Worm (Caenorhabditis elegans) whole organism, young adult: Measurements from ENCODE around the gene C06A1.7.

Experiments
- F10E7.11 ChIP-seq: sonication (generic microtip); optimal IDR thresholded peaks from 2 replicates; lab custom pipeline; 2017; ENCODE audit warnings: mild to moderate bottlenecking, missing genetic modification characterization, moderate library complexity, missing compliant biosample characterization
- F22D6.2 ChIP-seq: sonication (generic microtip); optimal IDR thresholded peaks from 2 replicates; lab custom pipeline; 2016; ENCODE audit warnings: mild to moderate bottlenecking, missing genetic modification characterization, missing compliant biosample characterization
- F33H1.4 ChIP-seq: fragments of 200-800 bp; sonication (Bioruptor generic); IDR thresholded peaks from 2 replicates; pipeline ENCODE4 v1.3.6; 2022; ENCODE audit warnings: missing genetic modification reagents, missing genetic modification characterization, missing compliant biosample characterization
- F52B5.7 ChIP-seq: sonication (generic microtip); optimal IDR thresholded peaks from 2 replicates; lab custom pipeline; 2016; ENCODE audit warnings: mild to moderate bottlenecking, missing genetic modification characterization, missing compliant biosample characterization
- F55B11.4 ChIP-seq: sonication (generic microtip); optimal IDR thresholded peaks from 2 replicates; lab custom pipeline; 2016; ENCODE audit warnings: missing compliant biosample characterization, missing genetic modification characterization, borderline replicate concordance; ENCODE audit not compliant: insufficient read depth
- Y53F4B.3 ChIP-seq: fragments of 200-800 bp; sonication (Bioruptor generic); IDR thresholded peaks from 2 replicates; pipeline ENCODE4 v1.3.6; 2022; ENCODE audit warnings: missing genetic modification reagents, missing genetic modification characterization, missing compliant biosample characterization
- Y53G8AR.9 ChIP-seq: fragments of 200-800 bp; sonication (Bioruptor generic); conservative IDR thresholded peaks from 2 replicates; pipeline ENCODE4 v1.3.6; 2022; ENCODE audit warnings: missing genetic modification reagents, missing genetic modification characterization, missing compliant biosample characterization
- Y79H2A.3 ChIP-seq: fragments of 200-800 bp; sonication (Bioruptor generic); conservative IDR thresholded peaks from 2 replicates; pipeline ENCODE4 v1.3.6; 2022; ENCODE audit warnings: missing genetic modification reagents, missing genetic modification characterization, missing compliant biosample characterization
- ZK185.1 ChIP-seq: sonication (generic microtip); optimal IDR thresholded peaks from 2 replicates; lab custom pipeline; 2016; ENCODE audit warnings: mild to moderate bottlenecking, missing genetic modification characterization, missing compliant biosample characterization; ENCODE audit not compliant: poor library complexity, severe bottlenecking
- akir-1 ChIP-seq: fragments of 200-800 bp; sonication (Bioruptor generic); optimal IDR thresholded peaks from 2 replicates; lab custom pipeline; 2018; ENCODE audit warnings: mild to moderate bottlenecking, missing genetic modification characterization, moderate library complexity, missing compliant biosample characterization
- ama-1 ChIP-seq, 3 experiments: fragments of 150-350 bp in 1 of 3; sonication (generic microtip) in 2 of 3; optimal IDR thresholded peaks; 2 replicates each; lab custom pipeline; 2014 to 2018; ENCODE audit warnings: missing biosample characterization in 2 of 3, missing genetic modification characterization in 2 of 3, missing genetic modification reagents in 2 of 3
- aptf-3 ChIP-seq: fragments of 200-800 bp; sonication (Bioruptor generic); IDR thresholded peaks from 2 replicates; pipeline ENCODE4 v1.3.6; 2022; ENCODE audit warnings: missing genetic modification characterization, missing compliant biosample characterization
- athp-1 ChIP-seq: sonication (generic microtip); optimal IDR thresholded peaks from 2 replicates; lab custom pipeline; 2017; ENCODE audit warnings: mild to moderate bottlenecking, missing genetic modification characterization, missing compliant biosample characterization
- attf-3 ChIP-seq: fragments of 200-800 bp; sonication (Bioruptor generic); conservative IDR thresholded peaks from 2 replicates; pipeline ENCODE4 v1.3.6; 2022; ENCODE audit warnings: missing genetic modification reagents, missing genetic modification characterization, missing compliant biosample characterization
- bed-2 ChIP-seq: fragments of 200-800 bp; sonication (Bioruptor generic); IDR thresholded peaks from 2 replicates; pipeline ENCODE4 v1.3.6; 2022; ENCODE audit warnings: missing genetic modification reagents, missing genetic modification characterization, missing compliant biosample characterization
- cebp-1 ChIP-seq, 2 experiments: fragments of 200-800 bp in 1 of 2; sonication (Bioruptor generic) in 1 of 2; sonication (generic microtip) in 1 of 2; IDR thresholded peaks in 1 of 2; optimal IDR thresholded peaks in 1 of 2; 2 replicates each; pipeline versions ENCODE4 v1.3.6 to Lab custom; 2017 to 2022; ENCODE audit warnings: missing compliant biosample characterization in 2 of 2, missing genetic modification characterization in 2 of 2, mild to moderate bottlenecking in 1 of 2, missing genetic modification reagents in 1 of 2, moderate library complexity in 1 of 2
- ceh-100 ChIP-seq: fragments of 200-800 bp; sonication (Bioruptor generic); IDR thresholded peaks from 2 replicates; pipeline ENCODE4 v1.3.6; 2022; ENCODE audit warnings: missing genetic modification reagents, missing genetic modification characterization, missing compliant biosample characterization
- ceh-91 ChIP-seq: fragments of 200-800 bp; sonication (Bioruptor generic); IDR thresholded peaks from 2 replicates; pipeline ENCODE4 v1.3.6; 2022; ENCODE audit warnings: missing genetic modification reagents, missing genetic modification characterization, missing compliant biosample characterization
- dpl-1 ChIP-seq: fragments of 150-350 bp; optimal IDR thresholded peaks from 2 replicates; lab custom pipeline; 2014; ENCODE audit warnings: missing biosample characterization, missing genetic modification reagents, missing genetic modification characterization
- efl-1 ChIP-seq: fragments of 150-350 bp; optimal IDR thresholded peaks from 2 replicates; lab custom pipeline; 2014; ENCODE audit warnings: missing biosample characterization, missing genetic modification reagents, missing genetic modification characterization
- fkh-3 ChIP-seq: sonication (generic microtip); optimal IDR thresholded peaks from 2 replicates; lab custom pipeline; 2016; ENCODE audit warnings: mild to moderate bottlenecking, missing genetic modification characterization, missing compliant biosample characterization
- lin-54 ChIP-seq: fragments of 200-800 bp; sonication (Bioruptor generic); optimal IDR thresholded peaks from 2 replicates; lab custom pipeline; 2018; ENCODE audit warnings: mild to moderate bottlenecking, missing genetic modification characterization, missing compliant biosample characterization
- lsl-1 ChIP-seq: fragments of 200-800 bp; sonication (Bioruptor generic); optimal IDR thresholded peaks from 2 replicates; lab custom pipeline; 2018; ENCODE audit warnings: mild to moderate bottlenecking, missing genetic modification characterization, moderate library complexity, missing compliant biosample characterization
- madf-10 ChIP-seq: sonication (generic microtip); optimal IDR thresholded peaks from 2 replicates; lab custom pipeline; 2016; ENCODE audit warnings: mild to moderate bottlenecking, missing genetic modification characterization, missing compliant biosample characterization
- madf-6 ChIP-seq: fragments of 200-800 bp; sonication (Bioruptor generic); IDR thresholded peaks from 2 replicates; pipeline ENCODE4 v1.3.6; 2022; ENCODE audit warnings: missing genetic modification reagents, missing genetic modification characterization, missing compliant biosample characterization
- mel-28 ChIP-seq: sonication (generic microtip); optimal IDR thresholded peaks from 2 replicates; lab custom pipeline; 2016; ENCODE audit warnings: borderline replicate concordance, mild to moderate bottlenecking, missing genetic modification characterization, missing compliant biosample characterization
- nfya-2 ChIP-seq: fragments of 200-800 bp; sonication (Bioruptor generic); IDR thresholded peaks from 2 replicates; pipeline ENCODE4 v1.3.6; 2022; ENCODE audit warnings: missing genetic modification reagents, missing genetic modification characterization, missing compliant biosample characterization
- pha-4 ChIP-seq: fragments of 150-350 bp; sonication (generic microtip); optimal IDR thresholded peaks from 2 replicates; lab custom pipeline; 2014; ENCODE audit warnings: missing biosample characterization, missing genetic modification reagents, missing genetic modification characterization
- rcor-1 ChIP-seq: fragments of 200-800 bp; sonication (Bioruptor generic); IDR thresholded peaks from 2 replicates; pipeline ENCODE4 v1.3.6; 2022; ENCODE audit warnings: missing genetic modification reagents, missing genetic modification characterization, missing compliant biosample characterization
- snpc-1.3 ChIP-seq: sonication (generic microtip); optimal IDR thresholded peaks from 2 replicates; lab custom pipeline; 2017; ENCODE audit warnings: missing genetic modification characterization, mild to moderate bottlenecking, missing compliant biosample characterization, antibody characterized with exemption, moderate library complexity, missing genotype, missing genetic modification reagents; ENCODE audit not compliant: insufficient read depth
- tbx-9 ChIP-seq: sonication (generic microtip); optimal IDR thresholded peaks from 2 replicates; lab custom pipeline; 2016; ENCODE audit warnings: borderline replicate concordance, missing genetic modification characterization, inconsistent platforms, missing compliant biosample characterization
- unc-130 ChIP-seq: sonication (generic microtip); optimal IDR thresholded peaks from 2 replicates; lab custom pipeline; 2016; ENCODE audit warnings: missing genetic modification reagents, missing genetic modification characterization, missing compliant biosample characterization
- unc-62 ChIP-seq: fragments of 150-350 bp; optimal IDR thresholded peaks from 2 replicates; lab custom pipeline; 2014; ENCODE audit warnings: missing biosample characterization, missing genetic modification reagents, missing genetic modification characterization
- xnd-1 ChIP-seq: sonication (generic microtip); optimal IDR thresholded peaks from 2 replicates; lab custom pipeline; 2016; ENCODE audit warnings: missing genotype, missing genetic modification reagents, missing genetic modification characterization, missing compliant biosample characterization
- ztf-18 ChIP-seq: sonication (generic microtip); optimal IDR thresholded peaks from 2 replicates; lab custom pipeline; 2016; ENCODE audit warnings: missing genotype, mild to moderate bottlenecking, missing genetic modification characterization, missing compliant biosample characterization

Gene C06A1.7

ce11 chrII:10574177-10574576 lies 9.5 kb downstream of the C06A1.7 start (continued):
- TF ChIP-seq madf-6 (peak; percentile 60), ceh-91 (0 out of 2 replicates have a peak, but pooled peaks have one; percentile 15), nfya-2 (GFP tag; lab: Robert Waterston, UW) (no peak), lsl-1 (GFP tag; lab: Kevin White, UChicago) (no peak), snpc-1.3 (tag; lab: Kevin White, UChicago) (peak; percentile 35), ama-1 (optimal IDR thresholded peaks at IDR 0.05; lab: Kevin White, UChicago) (no peak), ama-1 (GFP tag; optimal IDR thresholded peaks at IDR 0.05; lab: Kevin White, UChicago) (peak in 1 of 2 experiments; percentile 67), ztf-18 (tag; lab: Kevin White, UChicago) (no peak), Y53G8AR.9 (no peak), rcor-1 (GFP tag; lab: Robert Waterston, UW) (0 out of 2 replicates have a peak, but pooled peaks have one; percentile 19), ceh-100 (GFP tag; lab: Robert Waterston, UW) (0 out of 2 replicates have a peak, but pooled peaks have one; percentile 9), F22D6.2 (tag; lab: Kevin White, UChicago) (no peak), Y79H2A.3 (no peak), athp-1 (no peak)
- TF ChIP-seq, all 124 proteins: peak for 13

- TF ChIP-seq efl-1 (GFP tag; lab: Kevin White, UChicago) (peak; percentile 40), dpl-1 (GFP tag; lab: Kevin White, UChicago) (peak; percentile 9), F33H1.4 (GFP tag; lab: Robert Waterston, UW) (peak; percentile 56), lin-54 (GFP tag; lab: Kevin White, UChicago) (peak; percentile 67), F55B11.4 (no peak), fkh-3 (no peak), lsl-1 (GFP tag; lab: Kevin White, UChicago) (peak; percentile 66), attf-3 (GFP tag; lab: Robert Waterston, UW) (peak; percentile 92), akir-1 (no peak), madf-6 (peak; percentile 49; the same call in 1 of the 2 replicates), F52B5.7 (tag; lab: Kevin White, UChicago) (no peak), tbx-9 (no peak)
- TF ChIP-seq, all 124 proteins: peak for 7
Measured at ce11 chrII:10578843-10579430, 14.2 kb downstream of the C06A1.7 start, which contains the start of gene rpb-6. Gene rpb-6, plus strand, starts transcription at chrII:10579380.

- no peak for TF ChIP-seq xnd-1 (tag; lab: Kevin White, UChicago)
- TF ChIP-seq lsl-1 (GFP tag; lab: Kevin White, UChicago) = no peak
- TF ChIP-seq efl-1 (GFP tag; lab: Kevin White, UChicago) = no peak
- no peak for TF ChIP-seq Y53F4B.3
- no peak for TF ChIP-seq unc-130 (GFP tag; lab: Kevin White, UChicago)
- no peak for TF ChIP-seq ZK185.1 (tag; lab: Kevin White, UChicago)
- TF ChIP-seq mel-28 (tag; lab: Kevin White, UChicago) = no peak
- no peak for TF ChIP-seq ceh-100 (GFP tag; lab: Robert Waterston, UW)
- no peak for TF ChIP-seq pha-4
- no peak for TF ChIP-seq F10E7.11
- no peak for TF ChIP-seq F52B5.7 (tag; lab: Kevin White, UChicago)
- TF ChIP-seq bed-2 (GFP tag; lab: Robert Waterston, UW) = no peak
- TF ChIP-seq snpc-1.3 (tag; lab: Kevin White, UChicago) = no peak
- TF ChIP-seq ama-1 (optimal IDR thresholded peaks at IDR 0.05; lab: Kevin White, UChicago) = no peak
- TF ChIP-seq ama-1 (GFP tag; optimal IDR thresholded peaks at IDR 0.05; lab: Kevin White, UChicago) = no peak
- TF ChIP-seq cebp-1 (GFP tag; IDR thresholded peaks at IDR 0.05; lab: Robert Waterston, UW) = no peak
- no peak for TF ChIP-seq cebp-1 (tag; optimal IDR thresholded peaks at IDR 0.05; lab: Kevin White, UChicago)
- no peak for TF ChIP-seq unc-62 (GFP tag; lab: Kevin White, UChicago)
- no peak for TF ChIP-seq aptf-3 (GFP tag; lab: Robert Waterston, UW)
- no peak for TF ChIP-seq madf-10
Measured at ce11 chrII:10579655-10580054, 15.0 kb downstream of the C06A1.7 start, which contains the start of gene dohh-1. Gene dohh-1, plus strand, starts transcription at chrII:10579955.
